Worm (Caenorhabditis elegans): Measurements from ENCODE around the gene ubh-2.

- TF ChIP-seq unc-62 (GFP tag; optimal IDR thresholded peaks at IDR 0.05) (no peak), sptf-1 (tag; optimal IDR thresholded peaks at IDR 0.05) (no peak)
These were observed 44.7 kb upstream of the ubh-2 start, which contains the start of gene K04A8.19 for ce11 chrV:6554308-6554707.

Data from whole organism, L1 larva.